Worm (Caenorhabditis elegans) whole organism, L3 larva: ENCODE results near the gene msrp-6.

Experiments
- R02D3.7 ChIP-seq: fragments of 150-350 bp; optimal IDR thresholded peaks from 2 replicates; lab custom pipeline; 2014; ENCODE audit warnings: missing biosample characterization, missing genetic modification characterization
- ama-1 ChIP-seq: fragments of 150-350 bp; optimal IDR thresholded peaks from 2 replicates; lab custom pipeline; 2018
- ceh-82 ChIP-seq: fragments of 150-350 bp; optimal IDR thresholded peaks from 2 replicates; lab custom pipeline; 2014; ENCODE audit warnings: missing biosample characterization, missing genetic modification characterization
- fos-1 ChIP-seq: fragments of 150-350 bp; optimal IDR thresholded peaks from 2 replicates; lab custom pipeline; 2014; ENCODE audit warnings: missing biosample characterization, missing genetic modification characterization
- lin-39 ChIP-seq: fragments of 150-350 bp; optimal IDR thresholded peaks from 2 replicates; lab custom pipeline; 2018; ENCODE audit warnings: missing biosample characterization, missing genetic modification reagents, missing genetic modification characterization
- nfya-1 ChIP-seq: sonication (generic microtip); optimal IDR thresholded peaks from 2 replicates; lab custom pipeline; 2017; ENCODE audit warnings: missing genetic modification characterization, mild to moderate bottlenecking, missing compliant biosample characterization, antibody characterized with exemption, moderate library complexity; ENCODE audit not compliant: insufficient read depth
- nhr-12 ChIP-seq: fragments of 150-350 bp; optimal IDR thresholded peaks from 2 replicates; lab custom pipeline; 2014; ENCODE audit warnings: missing biosample characterization, missing genetic modification characterization
- pha-4 ChIP-seq: fragments of 150-350 bp; optimal IDR thresholded peaks from 2 replicates; lab custom pipeline; 2014; ENCODE audit warnings: missing biosample characterization, missing genetic modification reagents, missing genetic modification characterization
- sea-2 ChIP-seq: fragments of 150-350 bp; sonication (generic microtip); optimal IDR thresholded peaks from 4 replicates; lab custom pipeline; 2014; ENCODE audit warnings: missing biosample characterization, missing genetic modification reagents, missing genetic modification characterization
- skn-1 ChIP-seq: fragments of 150-350 bp; optimal IDR thresholded peaks from 2 replicates; lab custom pipeline; 2014; ENCODE audit warnings: missing biosample characterization, missing genetic modification characterization
- unc-39 ChIP-seq: sonication (generic microtip); optimal IDR thresholded peaks from 4 replicates; lab custom pipeline; 2017; ENCODE audit warnings: missing biosample characterization, missing genetic modification characterization

DNA sequence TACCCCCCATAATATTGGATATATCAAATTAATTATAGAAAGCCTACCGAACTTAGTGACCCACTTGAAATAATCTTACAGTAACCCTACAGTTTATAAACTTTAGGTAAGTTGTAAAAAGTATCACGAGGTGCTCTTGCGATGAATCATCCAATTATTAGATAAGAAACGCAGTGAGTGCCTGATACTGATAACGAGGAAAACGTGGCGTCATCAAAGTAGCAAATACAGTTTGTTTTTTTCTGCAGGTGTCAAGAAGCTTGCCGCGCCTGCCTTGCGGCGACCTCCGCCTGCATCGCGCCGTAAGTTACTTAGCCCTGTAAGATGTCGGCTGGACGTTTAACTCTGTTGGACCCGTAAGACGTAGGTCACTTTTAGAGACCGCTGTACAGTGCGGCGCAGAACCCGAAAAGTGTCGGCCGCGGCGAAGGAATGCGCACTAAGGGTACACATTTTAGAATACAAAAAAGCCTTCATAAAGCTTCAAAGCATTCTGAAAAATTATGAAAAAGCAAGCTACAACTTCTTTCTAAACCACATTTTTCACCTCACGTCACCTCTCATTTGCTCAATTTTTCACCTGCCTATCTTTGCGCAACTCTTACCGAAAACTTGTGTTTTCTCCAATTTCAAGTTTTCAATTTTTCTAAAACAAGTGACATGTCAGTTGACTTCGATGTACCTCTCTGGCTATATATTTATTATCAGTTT, 8.9 kb upstream of the msrp-6 start, which contains the start of gene sri-38:
- TF ChIP-seq nhr-12 (tag; lab: Kevin White, UChicago) (no peak), ama-1 (lab: Kevin White, UChicago) (no peak), ceh-82 (no peak), fos-1 (peak; percentile 30), lin-39 (no peak), pha-4 (tag; lab: Kevin White, UChicago) (no peak), skn-1 (tag; lab: Kevin White, UChicago) (no peak), nfya-1 (tag; lab: Kevin White, UChicago) (no peak), unc-39 (no peak), R02D3.7 (tag; lab: Kevin White, UChicago) (no peak), sea-2 (GFP tag; lab: Kevin White, UChicago) (no peak)
